Worm (Caenorhabditis elegans) whole organism, L2 larva: ENCODE results near the gene F15A4.5.

Experiments
- C34F6.9 ChIP-seq: fragments of 150-350 bp; optimal IDR thresholded peaks from 2 replicates; lab custom pipeline; 2014; ENCODE audit warnings: missing biosample characterization, missing genetic modification characterization
- F13H6.1 ChIP-seq: sonication (generic microtip); optimal IDR thresholded peaks from 2 replicates; lab custom pipeline; 2016; ENCODE audit warnings: missing genetic modification characterization, missing compliant biosample characterization
- Y55F3AM.14 ChIP-seq: fragments of 200-800 bp; sonication (Bioruptor generic); optimal IDR thresholded peaks from 2 replicates; lab custom pipeline; 2018; ENCODE audit warnings: mild to moderate bottlenecking, missing genetic modification characterization, missing compliant biosample characterization
- ZK546.5 ChIP-seq: sonication (generic microtip); optimal IDR thresholded peaks from 2 replicates; lab custom pipeline; 2017; ENCODE audit warnings: missing biosample characterization, missing genetic modification characterization
- ama-1 ChIP-seq: fragments of 150-350 bp; optimal IDR thresholded peaks from 2 replicates; lab custom pipeline; 2018; ENCODE audit warnings: inconsistent platforms
- blmp-1 ChIP-seq: sonication (generic microtip); optimal IDR thresholded peaks from 2 replicates; lab custom pipeline; 2017; ENCODE audit warnings: missing genetic modification characterization, mild to moderate bottlenecking, missing compliant biosample characterization, antibody characterized with exemption, moderate library complexity; ENCODE audit not compliant: insufficient read depth
- ceh-16 ChIP-seq: fragments of 150-350 bp; optimal IDR thresholded peaks from 2 replicates; lab custom pipeline; 2014; ENCODE audit warnings: missing biosample characterization, missing genetic modification characterization
- ceh-82 ChIP-seq: fragments of 150-350 bp; optimal IDR thresholded peaks from 2 replicates; lab custom pipeline; 2014; ENCODE audit warnings: missing biosample characterization, missing genetic modification characterization
- crh-2 ChIP-seq: sonication (generic microtip); optimal IDR thresholded peaks from 2 replicates; lab custom pipeline; 2017; ENCODE audit warnings: missing biosample characterization, missing genetic modification characterization
- dmd-4 ChIP-seq: sonication (generic microtip); optimal IDR thresholded peaks from 2 replicates; lab custom pipeline; 2017; ENCODE audit warnings: missing biosample characterization, missing genetic modification characterization
- egl-27 ChIP-seq: sonication (generic microtip); optimal IDR thresholded peaks from 3 replicates; lab custom pipeline; 2017; ENCODE audit warnings: missing biosample characterization, missing genetic modification reagents, missing genetic modification characterization
- elt-3 ChIP-seq: sonication (generic microtip); optimal IDR thresholded peaks from 2 replicates; lab custom pipeline; 2017; ENCODE audit warnings: missing biosample characterization, missing genetic modification characterization
- gmeb-1 ChIP-seq: fragments of 150-350 bp; optimal IDR thresholded peaks from 2 replicates; lab custom pipeline; 2014; ENCODE audit warnings: missing biosample characterization, missing genetic modification characterization
- lin-11 ChIP-seq: fragments of 150-350 bp; sonication (generic microtip); optimal IDR thresholded peaks from 2 replicates; lab custom pipeline; 2014; ENCODE audit warnings: missing biosample characterization, missing genetic modification characterization, inconsistent platforms, mixed read lengths
- lin-13 ChIP-seq: fragments of 150-350 bp; optimal IDR thresholded peaks from 2 replicates; lab custom pipeline; 2014; ENCODE audit warnings: missing biosample characterization, missing genetic modification reagents, missing genetic modification characterization
- lin-39 ChIP-seq: fragments of 150-350 bp; optimal IDR thresholded peaks from 2 replicates; lab custom pipeline; 2014; ENCODE audit warnings: missing biosample characterization, missing genetic modification reagents, missing genetic modification characterization
- mab-5 ChIP-seq: fragments of 150-350 bp; optimal IDR thresholded peaks from 2 replicates; lab custom pipeline; 2014; ENCODE audit warnings: missing biosample characterization, missing genetic modification characterization
- mdl-1 ChIP-seq, 2 experiments: fragments of 150-350 bp in 1 of 2; sonication (generic microtip) in 1 of 2; optimal IDR thresholded peaks; 2 replicates each; lab custom pipeline; 2017; ENCODE audit warnings: missing biosample characterization in 2 of 2, missing genetic modification characterization in 2 of 2
- nhr-11 ChIP-seq: fragments of 150-350 bp; optimal IDR thresholded peaks from 2 replicates; lab custom pipeline; 2014; ENCODE audit warnings: missing biosample characterization, missing genetic modification characterization
- nhr-12 ChIP-seq: fragments of 150-350 bp; optimal IDR thresholded peaks from 2 replicates; lab custom pipeline; 2014; ENCODE audit warnings: missing biosample characterization, missing genetic modification characterization
- nhr-129 ChIP-seq: fragments of 150-350 bp; optimal IDR thresholded peaks from 2 replicates; lab custom pipeline; 2014; ENCODE audit warnings: missing biosample characterization, missing genetic modification characterization
- nhr-21 ChIP-seq: fragments of 150-350 bp; optimal IDR thresholded peaks from 2 replicates; lab custom pipeline; 2014; ENCODE audit warnings: missing biosample characterization, missing genetic modification characterization
- nhr-23 ChIP-seq: fragments of 150-350 bp; optimal IDR thresholded peaks from 2 replicates; lab custom pipeline; 2014; ENCODE audit warnings: missing biosample characterization, missing genetic modification reagents, missing genetic modification characterization
- nhr-25 ChIP-seq: fragments of 150-350 bp; sonication (generic microtip); optimal IDR thresholded peaks from 3 replicates; lab custom pipeline; 2014; ENCODE audit warnings: missing biosample characterization, missing genetic modification characterization
- nhr-6 ChIP-seq: fragments of 150-350 bp; optimal IDR thresholded peaks from 2 replicates; lab custom pipeline; 2014; ENCODE audit warnings: missing biosample characterization, missing genetic modification characterization
- peb-1 ChIP-seq: fragments of 150-350 bp; optimal IDR thresholded peaks from 2 replicates; lab custom pipeline; 2014; ENCODE audit warnings: missing biosample characterization, missing genetic modification characterization
- sem-4 ChIP-seq: fragments of 150-350 bp; optimal IDR thresholded peaks from 2 replicates; lab custom pipeline; 2014; ENCODE audit warnings: missing biosample characterization, missing genetic modification reagents, missing genetic modification characterization
- skn-1 ChIP-seq: sonication (generic microtip); optimal IDR thresholded peaks from 2 replicates; lab custom pipeline; 2017; ENCODE audit warnings: missing biosample characterization, missing genetic modification characterization
- sma-9 ChIP-seq, 2 experiments: fragments of 150-350 bp in 1 of 2; sonication (generic microtip) in 1 of 2; optimal IDR thresholded peaks; 2 replicates each; lab custom pipeline; 2014 to 2016; ENCODE audit warnings: missing genetic modification characterization in 2 of 2, mild to moderate bottlenecking in 1 of 2, missing biosample characterization in 1 of 2, missing compliant biosample characterization in 1 of 2, missing genetic modification reagents in 1 of 2, moderate library complexity in 1 of 2
- snpc-4 ChIP-seq: fragments of 150-350 bp; optimal IDR thresholded peaks from 2 replicates; lab custom pipeline; 2014; ENCODE audit warnings: missing biosample characterization, missing genetic modification characterization
- unc-55 ChIP-seq: fragments of 150-350 bp; sonication (generic microtip); optimal IDR thresholded peaks from 3 replicates; lab custom pipeline; 2014; ENCODE audit warnings: missing biosample characterization, missing genetic modification reagents, missing genetic modification characterization
- zag-1 ChIP-seq: fragments of 150-350 bp; optimal IDR thresholded peaks from 2 replicates; lab custom pipeline; 2014; ENCODE audit warnings: missing biosample characterization, missing genetic modification characterization
- ztf-1 ChIP-seq: fragments of 200-800 bp; sonication (Bioruptor generic); conservative IDR thresholded peaks from 2 replicates; pipeline ENCODE4 v1.3.6; 2022; ENCODE audit warnings: missing genetic modification characterization, missing compliant biosample characterization
- ztf-11 ChIP-seq: sonication (generic microtip); optimal IDR thresholded peaks from 2 replicates; lab custom pipeline; 2017; ENCODE audit warnings: missing biosample characterization, missing genetic modification characterization
- ztf-4 ChIP-seq: fragments of 150-350 bp; optimal IDR thresholded peaks from 2 replicates; lab custom pipeline; 2014; ENCODE audit warnings: missing biosample characterization, missing genetic modification characterization

The F15A4.5 gene

ce11 chrII:12506511-12506910, 35.5 kb upstream of the F15A4.5 start:
- TF ChIP-seq blmp-1 (tag; lab: Kevin White, UChicago) (no peak), C34F6.9 (tag; lab: Kevin White, UChicago) (no peak), nhr-12 (tag; lab: Kevin White, UChicago) (no peak), nhr-129 (tag; lab: Kevin White, UChicago) (no peak), nhr-11 (tag; lab: Kevin White, UChicago) (no peak), Y55F3AM.14 (GFP tag; lab: Kevin White, UChicago) (no peak), lin-39 (no peak), crh-2 (tag; lab: Kevin White, UChicago) (no peak), ceh-16 (tag; lab: Kevin White, UChicago) (no peak)
- TF ChIP-seq, all 48 proteins: peak for 0

- no peak for TF ChIP-seq nhr-21 (tag; lab: Kevin White, UChicago)
- TF ChIP-seq ama-1, result no peak
- TF ChIP-seq ztf-1 (GFP tag; lab: Robert Waterston, UW), result no peak
- TF ChIP-seq Y55F3AM.14 (GFP tag; lab: Kevin White, UChicago), result no peak
- TF ChIP-seq ztf-11 (tag; lab: Kevin White, UChicago), result no peak
- no peak for TF ChIP-seq sma-9 (GFP tag; optimal IDR thresholded peaks at IDR 0.05; lab: Kevin White, UChicago)
- no peak for TF ChIP-seq sma-9 (tag; optimal IDR thresholded peaks at IDR 0.05; lab: Kevin White, UChicago)
- TF ChIP-seq nhr-23 (tag; lab: Kevin White, UChicago), result no peak
- no peak for TF ChIP-seq nhr-25 (tag; lab: Kevin White, UChicago)
- no peak for TF ChIP-seq mab-5
- no peak for TF ChIP-seq peb-1
- TF ChIP-seq nhr-6, result no peak
- TF ChIP-seq crh-2 (tag; lab: Kevin White, UChicago), result no peak
- no peak for TF ChIP-seq gmeb-1
- no peak for TF ChIP-seq ceh-82
- TF ChIP-seq sem-4 (tag; lab: Kevin White, UChicago), result no peak
- TF ChIP-seq lin-11 (tag; lab: Kevin White, UChicago), result no peak
- TF ChIP-seq lin-13 (GFP tag; lab: Kevin White, UChicago), result no peak
- TF ChIP-seq F13H6.1 (tag; lab: Kevin White, UChicago), result no peak
Measured at ce11 chrII:12502784-12503183, 31.7 kb upstream of the F15A4.5 start, which contains the start of gene ador-1. Gene ador-1, minus strand, starts transcription at chrII:12502884.

ce11 chrII:12499969-12500368, 28.9 kb upstream of the F15A4.5 start:
- no peak for TF ChIP-seq dmd-4 (tag; lab: Kevin White, UChicago)
- TF ChIP-seq nhr-12 (tag; lab: Kevin White, UChicago), result no peak
- no peak for TF ChIP-seq egl-27 (tag; lab: Kevin White, UChicago)
- TF ChIP-seq ztf-4 (tag; lab: Kevin White, UChicago), result no peak
- no peak for TF ChIP-seq lin-13 (GFP tag; lab: Kevin White, UChicago)
- TF ChIP-seq ztf-1 (GFP tag; lab: Robert Waterston, UW), result no peak
- TF ChIP-seq Y55F3AM.14 (GFP tag; lab: Kevin White, UChicago), result no peak
- TF ChIP-seq sma-9 (GFP tag; optimal IDR thresholded peaks at IDR 0.05; lab: Kevin White, UChicago), result no peak
- no peak for TF ChIP-seq sma-9 (tag; optimal IDR thresholded peaks at IDR 0.05; lab: Kevin White, UChicago)
- no peak for TF ChIP-seq unc-55 (GFP tag; lab: Kevin White, UChicago)
- TF ChIP-seq sem-4 (tag; lab: Kevin White, UChicago), result no peak
- TF ChIP-seq peb-1, result no peak

- TF ChIP-seq nhr-23 (tag; lab: Kevin White, UChicago) (no peak), elt-3 (no peak), snpc-4 (no peak), skn-1 (tag; lab: Kevin White, UChicago) (no peak), mab-5 (no peak), nhr-12 (tag; lab: Kevin White, UChicago) (no peak), ZK546.5 (tag; lab: Kevin White, UChicago) (no peak), Y55F3AM.14 (GFP tag; lab: Kevin White, UChicago) (no peak), lin-13 (GFP tag; lab: Kevin White, UChicago) (no peak), blmp-1 (tag; lab: Kevin White, UChicago) (no peak), zag-1 (tag; lab: Kevin White, UChicago) (no peak), gmeb-1 (no peak), sma-9 (GFP tag; optimal IDR thresholded peaks at IDR 0.05; lab: Kevin White, UChicago) (no peak), sma-9 (tag; optimal IDR thresholded peaks at IDR 0.05; lab: Kevin White, UChicago) (no peak), F13H6.1 (tag; lab: Kevin White, UChicago) (no peak), nhr-11 (tag; lab: Kevin White, UChicago) (no peak), mdl-1 (tag; optimal IDR thresholded peaks at IDR 0.05; lab: Kevin White, UChicago) (no peak), egl-27 (tag; lab: Kevin White, UChicago) (no peak), crh-2 (tag; lab: Kevin White, UChicago) (no peak)
- TF ChIP-seq, all 48 proteins: peak for 0
Measured at ce11 chrII:12496981-12497380, 25.9 kb upstream of the F15A4.5 start, which contains the start of gene T21B4.3. Gene T21B4.3, minus strand, starts transcription at chrII:12497081.
